Fruit fly (Drosophila melanogaster) whole organism, adult: Measurements from ENCODE around the gene Bmcp.

ENCODE experiments used
- CG11617 ChIP-seq: fragments of 200-800 bp; sonication (Bioruptor generic); optimal IDR thresholded peaks from 2 replicates; lab custom pipeline; 2017; ENCODE audit warnings: mild to moderate bottlenecking, missing biosample characterization, missing genetic modification reagents, missing genetic modification characterization
- CG33017 ChIP-seq: fragments of 200-800 bp; sonication (Bioruptor generic); optimal IDR thresholded peaks from 2 replicates; lab custom pipeline; 2018; ENCODE audit warnings: missing biosample characterization, mild to moderate bottlenecking, missing genetic modification characterization, moderate library complexity
- CG5204 ChIP-seq: fragments of 200-800 bp; sonication (Bioruptor generic); optimal IDR thresholded peaks from 2 replicates; lab custom pipeline; 2016; ENCODE audit warnings: missing biosample characterization, missing genetic modification characterization
- Clk ChIP-seq: fragments of 200-800 bp; sonication (Bioruptor generic); optimal IDR thresholded peaks from 2 replicates; lab custom pipeline; 2017; ENCODE audit warnings: missing biosample characterization, missing genetic modification characterization
- Hr96 ChIP-seq: fragments of 200-800 bp; sonication (Bioruptor generic); optimal IDR thresholded peaks from 2 replicates; lab custom pipeline; 2016; ENCODE audit warnings: missing biosample characterization, missing genetic modification characterization
- Mnt ChIP-seq: fragments of 200-800 bp; sonication (Bioruptor generic); optimal IDR thresholded peaks from 2 replicates; lab custom pipeline; 2016; ENCODE audit warnings: missing biosample characterization, mild to moderate bottlenecking, missing genetic modification characterization
- bab1 ChIP-seq: fragments of 200-800 bp; sonication (Bioruptor generic); optimal IDR thresholded peaks from 3 replicates; lab custom pipeline; 2019; ENCODE audit warnings: missing biosample characterization, mild to moderate bottlenecking, missing genetic modification characterization, moderate library complexity
- cic ChIP-seq: fragments of 200-800 bp; sonication (Bioruptor generic); optimal IDR thresholded peaks from 2 replicates; lab custom pipeline; 2017; ENCODE audit warnings: missing biosample characterization, mild to moderate bottlenecking, missing genetic modification characterization, moderate library complexity
- kay ChIP-seq: fragments of 200-800 bp; sonication (Bioruptor generic); peaks from one replicate; lab custom pipeline; 2016; ENCODE audit warnings: missing biosample characterization, missing genetic modification characterization, borderline replicate concordance
- pad ChIP-seq: fragments of 200-800 bp; sonication (Bioruptor generic); optimal IDR thresholded peaks from 3 replicates; lab custom pipeline; 2017; ENCODE audit warnings: missing biosample characterization, missing genetic modification characterization, mild to moderate bottlenecking, moderate library complexity, missing genetic modification reagents
- tj ChIP-seq: fragments of 200-800 bp; sonication (Bioruptor generic); optimal IDR thresholded peaks from 3 replicates; lab custom pipeline; 2017; ENCODE audit warnings: missing biosample characterization, mild to moderate bottlenecking, missing genetic modification characterization, moderate library complexity

DNA sequence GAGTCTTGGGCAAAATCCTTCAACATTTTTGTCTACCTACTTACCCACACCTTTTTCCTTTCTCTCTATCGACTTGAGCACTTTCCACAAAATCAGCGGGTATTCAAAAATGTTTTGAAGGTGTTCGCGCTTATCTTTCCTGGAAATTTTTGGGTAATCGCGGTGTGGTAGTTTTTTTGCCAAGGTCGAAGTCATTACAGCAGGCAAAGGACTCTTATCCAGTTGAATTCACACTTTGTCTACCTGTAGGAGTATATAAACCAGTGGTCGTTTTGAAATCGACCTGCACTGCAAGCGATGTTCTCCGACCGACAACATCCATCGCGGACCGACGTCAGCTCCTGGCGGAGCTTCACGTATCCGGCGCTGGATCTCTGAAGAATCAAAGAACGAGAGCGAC, 27.9 kb upstream of the Bmcp start:
- TF ChIP-seq kay (GFP tag; lab: Kevin White, UChicago) (no peak), pad (GFP tag; lab: Kevin White, UChicago) (no peak), CG5204 (GFP tag; lab: Kevin White, UChicago) (no peak), CG33017 (tag; lab: Kevin White, UChicago) (no peak), CG11617 (GFP tag; lab: Kevin White, UChicago) (no peak), Clk (GFP tag; lab: Kevin White, UChicago) (no peak), cic (GFP tag; lab: Kevin White, UChicago) (no peak), Mnt (GFP tag; lab: Kevin White, UChicago) (no peak), bab1 (GFP tag; lab: Kevin White, UChicago) (no peak), Hr96 (GFP tag; lab: Kevin White, UChicago) (no peak), tj (GFP tag; lab: Kevin White, UChicago) (no peak)
